Worm (Caenorhabditis elegans): ENCODE measurements around the gene lury-1.
"Not testable (repeated sequence)": the region's sequence is repeated elsewhere in the genome, so short reads cannot be mapped to it uniquely, and the experiment has no call there.

Gene lury-1

DNA sequence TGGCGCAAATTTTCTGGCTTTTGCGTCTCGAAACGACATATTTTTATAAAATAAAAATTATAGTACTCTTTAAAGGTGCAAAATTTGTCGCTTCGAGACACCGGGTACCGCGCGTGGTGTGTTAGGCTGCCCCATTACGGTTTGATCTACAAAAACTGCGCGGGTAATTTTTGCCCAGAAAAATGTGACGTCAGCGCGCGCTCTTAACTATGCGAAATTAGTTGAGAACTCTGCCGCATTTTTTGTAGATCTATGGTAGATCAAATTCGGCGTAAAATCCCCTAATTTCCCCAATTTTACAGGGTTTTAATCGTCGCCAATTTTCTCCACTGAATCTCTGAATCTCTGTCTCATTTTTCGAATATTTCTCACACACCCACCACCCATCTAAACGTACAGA, 25.8 kb upstream of the lury-1 start, which contains the start of gene Y75B8A.8:
Y75B8A.8 (plus strand) TSS at position 301 of the 400 bp plus-strand sequence.
- TF ChIP-seq B0336.3 (GFP tag; IDR thresholded peaks at IDR 0.05) = peak; percentile 26; the same call in 1 of the 2 replicates
- TF ChIP-seq hsf-1 (GFP tag; IDR thresholded peaks at IDR 0.05) = no peak
- TF ChIP-seq xnd-1 (tag; optimal IDR thresholded peaks at IDR 0.05) = peak; percentile 23
- TF ChIP-seq efl-1 (GFP tag; optimal IDR thresholded peaks at IDR 0.05) = peak; percentile 25
- TF ChIP-seq madf-8 (GFP tag; conservative IDR thresholded peaks at IDR 0.05) = 0 out of 2 replicates have a peak, but pooled peaks have one; percentile 17
- TF ChIP-seq madf-6 (GFP tag; IDR thresholded peaks at IDR 0.05) = peak; percentile 67; the same call in 1 of the 2 replicates
- TF ChIP-seq nhr-120 (GFP tag; IDR thresholded peaks at IDR 0.05) = no peak
- TF ChIP-seq akir-1 (GFP tag; optimal IDR thresholded peaks at IDR 0.05) = no peak

DNA sequence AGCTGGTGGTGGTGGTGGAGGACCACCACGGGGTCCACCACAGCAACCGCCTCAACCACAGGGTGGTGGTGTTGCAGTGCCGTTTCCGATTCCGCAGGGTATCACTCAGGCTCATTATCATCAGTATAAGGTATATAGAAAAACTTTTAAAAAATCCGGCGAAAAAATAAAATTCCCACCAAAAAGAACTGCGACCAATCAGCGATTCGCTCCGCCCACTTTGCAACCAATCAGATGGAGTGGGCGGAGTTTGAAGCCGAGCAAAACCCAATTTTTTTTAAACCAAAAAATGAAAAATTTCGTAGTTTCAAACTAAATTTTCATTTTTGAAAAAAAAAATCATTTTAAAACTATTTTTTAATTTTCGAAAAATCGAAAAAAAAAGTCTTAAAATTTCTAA, 25.3 kb upstream of the lury-1 start:
- no peak for TF ChIP-seq xnd-1 (tag; optimal IDR thresholded peaks at IDR 0.05)
- 0 out of 2 replicates have a peak, but pooled peaks have one; percentile 54 for TF ChIP-seq nfya-2 (GFP tag; IDR thresholded peaks at IDR 0.05)
- 0 out of 2 replicates have a peak, but pooled peaks have one; percentile 21 for TF ChIP-seq nfyb-1 (GFP tag; IDR thresholded peaks at IDR 0.05)
- TF ChIP-seq T26A5.8 (tag; optimal IDR thresholded peaks at IDR 0.05) = no peak
- 0 out of 2 replicates have a peak, but pooled peaks have one; percentile 40 for TF ChIP-seq zfh-2 (GFP tag; conservative IDR thresholded peaks at IDR 0.05)
- no peak for TF ChIP-seq B0019.2 (GFP tag; conservative IDR thresholded peaks at IDR 0.05)
- no peak for TF ChIP-seq snpc-3.4 (tag; optimal IDR thresholded peaks at IDR 0.05)
- 0 out of 2 replicates have a peak, but pooled peaks have one; percentile 26 for TF ChIP-seq Y95B8A.8 (GFP tag; IDR thresholded peaks at IDR 0.05)

- no peak for TF ChIP-seq lsl-1 (GFP tag; optimal IDR thresholded peaks at IDR 0.05)
- no peak for TF ChIP-seq madf-10 (tag; optimal IDR thresholded peaks at IDR 0.05)
- TF ChIP-seq lin-40 (tag; optimal IDR thresholded peaks at IDR 0.05) = no peak
- TF ChIP-seq nfyb-1 (GFP tag; IDR thresholded peaks at IDR 0.05) = peak; percentile 51; the same call in 1 of the 2 replicates
Observed at ce11 chrIII:12164414-12164813, 21.8 kb upstream of the lury-1 start.

DNA sequence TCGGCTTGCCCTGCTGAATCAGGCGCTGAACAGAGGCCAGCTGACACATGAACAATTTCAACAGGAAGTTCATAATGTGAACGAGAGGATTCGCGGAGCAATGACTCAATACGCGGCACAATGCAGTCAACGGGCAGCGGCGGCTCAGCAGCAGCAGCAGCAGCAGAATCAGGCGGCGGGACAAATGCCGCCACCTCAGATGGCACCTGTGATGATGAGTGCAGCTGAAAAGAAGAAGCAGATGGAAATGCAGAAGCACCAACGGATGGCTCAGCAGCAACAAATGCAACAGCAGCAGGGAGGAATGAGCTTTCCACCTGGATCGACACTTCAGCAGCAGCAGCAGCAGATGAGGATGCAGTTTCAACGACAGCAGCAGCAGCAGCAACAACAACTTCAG, 20.9 kb upstream of the lury-1 start:
- TF ChIP-seq zfh-2 (GFP tag; conservative IDR thresholded peaks at IDR 0.05) (peak; percentile 80), egrh-3 (GFP tag; IDR thresholded peaks at IDR 0.05) (peak; percentile 73), dox-1 (GFP tag; IDR thresholded peaks at IDR 0.05) (0 out of 2 replicates have a peak, but pooled peaks have one; percentile 26), F52B5.7 (tag; optimal IDR thresholded peaks at IDR 0.05) (peak; percentile 27), die-1 (tag; optimal IDR thresholded peaks at IDR 0.05) (no peak)

DNA sequence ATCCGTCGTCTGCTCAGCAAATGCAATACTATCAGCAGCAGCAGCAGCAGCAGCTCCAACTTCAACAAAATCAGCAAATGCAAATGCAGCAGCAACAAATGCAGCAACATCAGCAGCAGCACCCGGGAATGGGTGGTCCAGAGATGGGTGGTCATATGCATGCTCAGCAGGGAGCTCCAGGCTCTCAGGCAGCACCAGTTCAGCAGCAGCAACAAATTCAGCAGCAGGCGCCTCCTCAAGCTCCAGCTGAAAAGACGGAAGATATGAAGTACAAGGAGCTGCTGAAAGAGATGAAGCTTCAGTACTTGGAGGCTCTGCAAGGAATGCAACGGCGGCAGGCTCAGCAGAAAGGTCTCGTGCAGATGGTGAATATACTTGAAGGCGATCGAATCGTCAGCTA, 19.2 kb upstream of the lury-1 start:
- TF ChIP-seq hlh-12 (tag; optimal IDR thresholded peaks at IDR 0.05) (no peak), sdz-38 (tag; optimal IDR thresholded peaks at IDR 0.05) (no peak), rec-8 (tag; optimal IDR thresholded peaks at IDR 0.05) (no peak), ceh-91 (GFP tag; IDR thresholded peaks at IDR 0.05) (no peak), ekl-4 (GFP tag; IDR thresholded peaks at IDR 0.05) (no peak), ceh-100 (GFP tag; IDR thresholded peaks at IDR 0.05) (no peak), egrh-3 (GFP tag; IDR thresholded peaks at IDR 0.05) (peak; percentile 20; the same call in 1 of the 2 replicates), zfh-2 (GFP tag; conservative IDR thresholded peaks at IDR 0.05) (peak; percentile 62; the same call in 1 of the 2 replicates)

DNA sequence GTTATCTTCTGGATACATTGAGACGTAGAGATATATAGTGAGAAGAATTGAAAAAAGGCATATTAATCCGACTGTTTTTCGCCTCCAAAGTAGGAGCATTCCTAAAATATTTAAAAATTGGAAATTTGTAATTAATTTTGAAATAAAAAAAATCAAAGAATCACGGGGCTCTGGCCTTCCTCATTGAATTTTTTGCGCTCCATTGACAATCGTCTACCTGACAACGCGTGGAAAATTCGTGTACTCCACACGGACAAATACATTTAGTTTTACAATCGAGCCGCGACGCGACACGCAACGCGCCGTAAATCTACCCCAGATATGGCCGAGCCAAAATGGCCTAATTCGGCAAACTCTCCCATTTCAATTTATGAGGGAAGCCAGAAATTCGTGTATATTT, 9.1 kb upstream of the lury-1 start, which contains the start of gene gly-11:
gly-11 (minus strand) TSS at position 101 of the 400 bp plus-strand sequence.
- not testable (repeated sequence) for TF ChIP-seq mel-28 (tag; optimal IDR thresholded peaks at IDR 0.05; ENCODE audit: borderline replicate concordance); cebp-1 (GFP tag; IDR thresholded peaks at IDR 0.05); cebp-1 (tag; optimal IDR thresholded peaks at IDR 0.05); tlf-1 (GFP tag; optimal IDR thresholded peaks at IDR 0.05)

Data from whole organism, young adult.